Worm (Caenorhabditis elegans) whole organism, L3 larva: ENCODE data around the gene ZC239.15.

Source experiments
- ceh-82 ChIP-seq: fragments of 150-350 bp; optimal IDR thresholded peaks from 2 replicates; lab custom pipeline; 2014; ENCODE audit warnings: missing biosample characterization, missing genetic modification characterization
- fos-1 ChIP-seq: fragments of 150-350 bp; optimal IDR thresholded peaks from 2 replicates; lab custom pipeline; 2014; ENCODE audit warnings: missing biosample characterization, missing genetic modification characterization
- lin-15B ChIP-seq: fragments of 150-350 bp; optimal IDR thresholded peaks from 2 replicates; lab custom pipeline; 2014; ENCODE audit warnings: missing biosample characterization, missing genetic modification characterization

ce11 chrII:3234725-3235124, 10.2 kb upstream of the ZC239.15 start, which contains the start of gene C17F4.8:
- no peak for TF ChIP-seq lin-15B (tag; lab: Kevin White, UChicago)
- TF ChIP-seq fos-1 (tag; lab: Kevin White, UChicago): no peak
- no peak for TF ChIP-seq ceh-82
